Worm (Caenorhabditis elegans) whole organism, L2 larva: Measurements from ENCODE around the gene Y41D4B.6.
"Not testable (repeated sequence)": the region's sequence is repeated elsewhere in the genome, so short reads cannot be mapped to it uniquely, and the experiment has no call there.

ENCODE experiments used
- C34F6.9 ChIP-seq: fragments of 150-350 bp; optimal IDR thresholded peaks from 2 replicates; lab custom pipeline; 2014; ENCODE audit warnings: missing biosample characterization, missing genetic modification characterization
- F13H6.1 ChIP-seq: sonication (generic microtip); optimal IDR thresholded peaks from 2 replicates; lab custom pipeline; 2016; ENCODE audit warnings: missing genetic modification characterization, missing compliant biosample characterization
- R02D3.7 ChIP-seq: fragments of 150-350 bp; optimal IDR thresholded peaks from 2 replicates; lab custom pipeline; 2014; ENCODE audit warnings: missing biosample characterization, missing genetic modification characterization
- ZK546.5 ChIP-seq: sonication (generic microtip); optimal IDR thresholded peaks from 2 replicates; lab custom pipeline; 2017; ENCODE audit warnings: missing biosample characterization, missing genetic modification characterization
- alr-1 ChIP-seq: fragments of 150-350 bp; optimal IDR thresholded peaks from 2 replicates; lab custom pipeline; 2014; ENCODE audit warnings: missing biosample characterization, missing genetic modification characterization
- aly-2 ChIP-seq: fragments of 150-350 bp; optimal IDR thresholded peaks from 2 replicates; lab custom pipeline; 2014; ENCODE audit warnings: missing biosample characterization, missing genetic modification characterization
- ama-1 ChIP-seq: fragments of 150-350 bp; optimal IDR thresholded peaks from 2 replicates; lab custom pipeline; 2018; ENCODE audit warnings: inconsistent platforms
- ceh-16 ChIP-seq: fragments of 150-350 bp; optimal IDR thresholded peaks from 2 replicates; lab custom pipeline; 2014; ENCODE audit warnings: missing biosample characterization, missing genetic modification characterization
- ceh-82 ChIP-seq: fragments of 150-350 bp; optimal IDR thresholded peaks from 2 replicates; lab custom pipeline; 2014; ENCODE audit warnings: missing biosample characterization, missing genetic modification characterization
- crh-2 ChIP-seq: sonication (generic microtip); optimal IDR thresholded peaks from 2 replicates; lab custom pipeline; 2017; ENCODE audit warnings: missing biosample characterization, missing genetic modification characterization
- dmd-4 ChIP-seq: sonication (generic microtip); optimal IDR thresholded peaks from 2 replicates; lab custom pipeline; 2017; ENCODE audit warnings: missing biosample characterization, missing genetic modification characterization
- egl-27 ChIP-seq: sonication (generic microtip); optimal IDR thresholded peaks from 3 replicates; lab custom pipeline; 2017; ENCODE audit warnings: missing biosample characterization, missing genetic modification reagents, missing genetic modification characterization
- elt-1 ChIP-seq: fragments of 150-350 bp; optimal IDR thresholded peaks from 2 replicates; lab custom pipeline; 2014; ENCODE audit warnings: missing biosample characterization, missing genetic modification characterization
- fos-1 ChIP-seq: fragments of 150-350 bp; optimal IDR thresholded peaks from 2 replicates; lab custom pipeline; 2014; ENCODE audit warnings: missing biosample characterization, missing genetic modification characterization
- gmeb-1 ChIP-seq: fragments of 150-350 bp; optimal IDR thresholded peaks from 2 replicates; lab custom pipeline; 2014; ENCODE audit warnings: missing biosample characterization, missing genetic modification characterization
- lin-11 ChIP-seq: fragments of 150-350 bp; sonication (generic microtip); optimal IDR thresholded peaks from 2 replicates; lab custom pipeline; 2014; ENCODE audit warnings: missing biosample characterization, missing genetic modification characterization, inconsistent platforms, mixed read lengths
- lin-13 ChIP-seq: fragments of 150-350 bp; optimal IDR thresholded peaks from 2 replicates; lab custom pipeline; 2014; ENCODE audit warnings: missing biosample characterization, missing genetic modification reagents, missing genetic modification characterization
- lsy-2 ChIP-seq, 2 experiments: fragments of 150-350 bp in 1 of 2; sonication (generic microtip) in 1 of 2; optimal IDR thresholded peaks; 2 replicates each; lab custom pipeline; 2014 to 2017; ENCODE audit warnings: missing biosample characterization in 2 of 2, missing genetic modification characterization in 2 of 2
- mab-5 ChIP-seq: fragments of 150-350 bp; optimal IDR thresholded peaks from 2 replicates; lab custom pipeline; 2014; ENCODE audit warnings: missing biosample characterization, missing genetic modification characterization
- mbf-1 ChIP-seq: sonication (generic microtip); optimal IDR thresholded peaks from 2 replicates; lab custom pipeline; 2017; ENCODE audit warnings: missing biosample characterization, missing genetic modification characterization
- nhr-10 ChIP-seq: sonication (generic microtip); optimal IDR thresholded peaks from 2 replicates; lab custom pipeline; 2017; ENCODE audit warnings: missing biosample characterization, missing genetic modification characterization
- nhr-11 ChIP-seq: fragments of 150-350 bp; optimal IDR thresholded peaks from 2 replicates; lab custom pipeline; 2014; ENCODE audit warnings: missing biosample characterization, missing genetic modification characterization
- nhr-12 ChIP-seq: fragments of 150-350 bp; optimal IDR thresholded peaks from 2 replicates; lab custom pipeline; 2014; ENCODE audit warnings: missing biosample characterization, missing genetic modification characterization
- nhr-129 ChIP-seq: fragments of 150-350 bp; optimal IDR thresholded peaks from 2 replicates; lab custom pipeline; 2014; ENCODE audit warnings: missing biosample characterization, missing genetic modification characterization
- nhr-21 ChIP-seq: fragments of 150-350 bp; optimal IDR thresholded peaks from 2 replicates; lab custom pipeline; 2014; ENCODE audit warnings: missing biosample characterization, missing genetic modification characterization
- nhr-237 ChIP-seq: fragments of 150-350 bp; optimal IDR thresholded peaks from 2 replicates; lab custom pipeline; 2014; ENCODE audit warnings: missing biosample characterization, missing genetic modification characterization
- nhr-25 ChIP-seq: fragments of 150-350 bp; sonication (generic microtip); optimal IDR thresholded peaks from 3 replicates; lab custom pipeline; 2014; ENCODE audit warnings: missing biosample characterization, missing genetic modification characterization
- nhr-6 ChIP-seq: fragments of 150-350 bp; optimal IDR thresholded peaks from 2 replicates; lab custom pipeline; 2014; ENCODE audit warnings: missing biosample characterization, missing genetic modification characterization
- nhr-77 ChIP-seq: fragments of 150-350 bp; optimal IDR thresholded peaks from 2 replicates; lab custom pipeline; 2014; ENCODE audit warnings: missing biosample characterization, missing genetic modification characterization
- peb-1 ChIP-seq: fragments of 150-350 bp; optimal IDR thresholded peaks from 2 replicates; lab custom pipeline; 2014; ENCODE audit warnings: missing biosample characterization, missing genetic modification characterization
- sem-4 ChIP-seq: fragments of 150-350 bp; optimal IDR thresholded peaks from 2 replicates; lab custom pipeline; 2014; ENCODE audit warnings: missing biosample characterization, missing genetic modification reagents, missing genetic modification characterization
- sma-3 ChIP-seq: sonication (generic microtip); optimal IDR thresholded peaks from 2 replicates; lab custom pipeline; 2016; ENCODE audit warnings: missing genetic modification reagents, missing genetic modification characterization, missing compliant biosample characterization
- sma-9 ChIP-seq, 2 experiments: fragments of 150-350 bp in 1 of 2; sonication (generic microtip) in 1 of 2; optimal IDR thresholded peaks; 2 replicates each; lab custom pipeline; 2014 to 2016; ENCODE audit warnings: missing genetic modification characterization in 2 of 2, mild to moderate bottlenecking in 1 of 2, missing biosample characterization in 1 of 2, missing compliant biosample characterization in 1 of 2, missing genetic modification reagents in 1 of 2, moderate library complexity in 1 of 2
- snpc-4 ChIP-seq: fragments of 150-350 bp; optimal IDR thresholded peaks from 2 replicates; lab custom pipeline; 2014; ENCODE audit warnings: missing biosample characterization, missing genetic modification characterization
- unc-39 ChIP-seq: fragments of 150-350 bp; optimal IDR thresholded peaks from 2 replicates; lab custom pipeline; 2014; ENCODE audit warnings: missing biosample characterization, missing genetic modification characterization
- unc-62 ChIP-seq: fragments of 150-350 bp; optimal IDR thresholded peaks from 2 replicates; lab custom pipeline; 2014; ENCODE audit warnings: missing biosample characterization, missing genetic modification reagents, missing genetic modification characterization
- zag-1 ChIP-seq: fragments of 150-350 bp; optimal IDR thresholded peaks from 2 replicates; lab custom pipeline; 2014; ENCODE audit warnings: missing biosample characterization, missing genetic modification characterization
- ztf-1 ChIP-seq: fragments of 200-800 bp; sonication (Bioruptor generic); conservative IDR thresholded peaks from 2 replicates; pipeline ENCODE4 v1.3.6; 2022; ENCODE audit warnings: missing genetic modification characterization, missing compliant biosample characterization
- ztf-11 ChIP-seq: sonication (generic microtip); optimal IDR thresholded peaks from 2 replicates; lab custom pipeline; 2017; ENCODE audit warnings: missing biosample characterization, missing genetic modification characterization

The Y41D4B.6 gene

ce11 chrIV:1609973-1610372 lies 23.6 kb upstream of the Y41D4B.6 start, which contains the start of gene dsl-3:
dsl-3 (plus strand) TSS chrIV:1610273.
- not testable (repeated sequence) for TF ChIP-seq unc-62 (GFP tag; lab: Kevin White, UChicago); mab-5 (tag; lab: Kevin White, UChicago); snpc-4 (tag; lab: Kevin White, UChicago)

ce11 chrIV:1613592-1613991 lies 20.0 kb upstream of the Y41D4B.6 start, which contains the start of gene nhr-122:
nhr-122 (plus strand) TSS chrIV:1613892.
- TF ChIP-seq nhr-237 (no peak), nhr-21 (tag; lab: Kevin White, UChicago) (no peak), fos-1 (tag; lab: Kevin White, UChicago) (no peak), sma-3 (GFP tag; lab: Kevin White, UChicago) (no peak), lin-13 (no peak), nhr-12 (tag; lab: Kevin White, UChicago) (no peak)

ce11 chrIV:1619519-1620311 lies 13.8 kb upstream of the Y41D4B.6 start, which contains the start of gene nhr-92:
nhr-92 (plus strand) TSS chrIV:1620094.
- TF ChIP-seq ceh-82 (tag; lab: Kevin White, UChicago), result no peak
- TF ChIP-seq unc-39 (tag; lab: Kevin White, UChicago), result no peak
- no peak for TF ChIP-seq lin-11 (tag; lab: Kevin White, UChicago)
- TF ChIP-seq C34F6.9 (tag; lab: Kevin White, UChicago), result no peak
- no peak for TF ChIP-seq peb-1 (tag; lab: Kevin White, UChicago)
- no peak for TF ChIP-seq fos-1 (tag; lab: Kevin White, UChicago)
- no peak for TF ChIP-seq sma-9 (GFP tag; optimal IDR thresholded peaks at IDR 0.05; lab: Kevin White, UChicago)
- no peak for TF ChIP-seq sma-9 (tag; optimal IDR thresholded peaks at IDR 0.05; lab: Kevin White, UChicago)
- TF ChIP-seq zag-1 (tag; lab: Kevin White, UChicago), result no peak
- TF ChIP-seq sem-4, result no peak
- no peak for TF ChIP-seq mbf-1
- TF ChIP-seq sma-3 (GFP tag; lab: Kevin White, UChicago), result no peak
- TF ChIP-seq nhr-77, result no peak
- no peak for TF ChIP-seq ZK546.5 (tag; lab: Kevin White, UChicago)
- no peak for TF ChIP-seq ama-1 (lab: Kevin White, UChicago)
- TF ChIP-seq crh-2 (tag; lab: Kevin White, UChicago), result no peak
- no peak for TF ChIP-seq nhr-21 (tag; lab: Kevin White, UChicago)
- TF ChIP-seq aly-2 (tag; lab: Kevin White, UChicago), result no peak
- TF ChIP-seq gmeb-1 (tag; lab: Kevin White, UChicago), result no peak
- no peak for TF ChIP-seq nhr-11
- no peak for TF ChIP-seq nhr-237

ce11 chrIV:1623712-1624111 lies 9.8 kb upstream of the Y41D4B.6 start, which contains the start of gene nhr-87:
nhr-87 (plus strand) TSS chrIV:1624029.
- TF ChIP-seq gmeb-1 (tag; lab: Kevin White, UChicago) (peak; percentile 29), elt-1 (no peak), ceh-82 (tag; lab: Kevin White, UChicago) (no peak), peb-1 (tag; lab: Kevin White, UChicago) (no peak), crh-2 (tag; lab: Kevin White, UChicago) (peak; percentile 47), F13H6.1 (tag; lab: Kevin White, UChicago) (peak; percentile 31), nhr-6 (tag; lab: Kevin White, UChicago) (peak; percentile 22), lsy-2 (tag; optimal IDR thresholded peaks at IDR 0.05; lab: Kevin White, UChicago) (peak in 1 of 2 experiments; percentile 50), sem-4 (peak; percentile 51), egl-27 (tag; lab: Kevin White, UChicago) (no peak), nhr-25 (tag; lab: Kevin White, UChicago) (peak; percentile 78), mab-5 (tag; lab: Kevin White, UChicago) (peak; percentile 29), ceh-16 (tag; lab: Kevin White, UChicago) (no peak), dmd-4 (tag; lab: Kevin White, UChicago) (no peak), R02D3.7 (tag; lab: Kevin White, UChicago) (no peak), nhr-12 (tag; lab: Kevin White, UChicago) (no peak), aly-2 (tag; lab: Kevin White, UChicago) (no peak), sma-9 (GFP tag; optimal IDR thresholded peaks at IDR 0.05; lab: Kevin White, UChicago) (peak; percentile 86), sma-9 (tag; optimal IDR thresholded peaks at IDR 0.05; lab: Kevin White, UChicago) (no peak), ZK546.5 (tag; lab: Kevin White, UChicago) (no peak), ztf-1 (GFP tag; lab: Robert Waterston, UW) (no peak), alr-1 (tag; lab: Kevin White, UChicago) (no peak), ama-1 (lab: Kevin White, UChicago) (no peak), sma-3 (GFP tag; lab: Kevin White, UChicago) (no peak), nhr-129 (peak; percentile 18), zag-1 (tag; lab: Kevin White, UChicago) (no peak), nhr-237 (no peak), nhr-10 (tag; lab: Kevin White, UChicago) (no peak), C34F6.9 (tag; lab: Kevin White, UChicago) (peak; percentile 69), nhr-21 (tag; lab: Kevin White, UChicago) (no peak), mbf-1 (no peak), ztf-11 (no peak)
